Worm (Caenorhabditis elegans) whole organism, L4 larva: ENCODE results near the gene nhr-58.
A peak's percentile ranks its signal among the peaks of the same experiment; 100 is the strongest.

Experiments used
- T20F7.1 ChIP-seq: fragments of 200-800 bp; sonication (Bioruptor generic); optimal IDR thresholded peaks from 2 replicates; lab custom pipeline; 2018; ENCODE audit warnings: mild to moderate bottlenecking, missing genetic modification characterization, missing compliant biosample characterization
- ZK546.5 ChIP-seq, 2 experiments: sonication (generic microtip); optimal IDR thresholded peaks; 2 replicates each; lab custom pipeline; 2017; ENCODE audit warnings: missing biosample characterization in 2 of 2, missing genetic modification characterization in 2 of 2
- ama-1 ChIP-seq: fragments of 150-350 bp; optimal IDR thresholded peaks from 2 replicates; lab custom pipeline; 2014; ENCODE audit warnings: inconsistent platforms, mixed read lengths
- ceh-82 ChIP-seq: sonication (generic microtip); optimal IDR thresholded peaks from 2 replicates; lab custom pipeline; 2017; ENCODE audit warnings: missing biosample characterization, missing genetic modification characterization
- ctbp-1 ChIP-seq: fragments of 200-800 bp; sonication (Bioruptor generic); IDR thresholded peaks from 2 replicates; pipeline ENCODE4 v1.3.6; 2022; ENCODE audit warnings: missing genetic modification reagents, missing genetic modification characterization, missing compliant biosample characterization
- egl-27 ChIP-seq: sonication (generic microtip); optimal IDR thresholded peaks from 3 replicates; lab custom pipeline; 2017; ENCODE audit warnings: missing biosample characterization, missing genetic modification reagents, missing genetic modification characterization
- nhr-102 ChIP-seq: sonication (generic microtip); optimal IDR thresholded peaks from 2 replicates; lab custom pipeline; 2016; ENCODE audit warnings: mild to moderate bottlenecking, missing genetic modification characterization, moderate library complexity, missing compliant biosample characterization

ce11 chrV:494284-494683 lies 37.8 kb upstream of the nhr-58 start, which contains the start of gene nhr-131:
- TF ChIP-seq egl-27 (tag; lab: Kevin White, UChicago) = no peak
- TF ChIP-seq ctbp-1 (GFP tag; lab: Robert Waterston, UW) = no peak
- TF ChIP-seq ceh-82 (tag; lab: Kevin White, UChicago) = no peak
- peak; percentile 36 for TF ChIP-seq nhr-102 (tag; lab: Kevin White, UChicago)
- no peak for TF ChIP-seq T20F7.1 (GFP tag; lab: Kevin White, UChicago)
- no peak for TF ChIP-seq ama-1
- TF ChIP-seq ZK546.5 (tag; optimal IDR thresholded peaks at IDR 0.05; lab: Kevin White, UChicago) = no peak
